Worm (Caenorhabditis elegans): ENCODE measurements around the gene R12B2.3.

The R12B2.3 gene

ce11 chrIII:5761886-5762285 lies 43.5 kb upstream of the R12B2.3 start (continued):
- TF ChIP-seq rec-8 (tag; optimal IDR thresholded peaks at IDR 0.05) (peak in 1 of 2 experiments; percentile 43), snpc-3.4 (tag; optimal IDR thresholded peaks at IDR 0.05) (peak; percentile 64), F39B2.1 (GFP tag; IDR thresholded peaks at IDR 0.05) (no peak), die-1 (tag; optimal IDR thresholded peaks at IDR 0.05) (peak; percentile 58), aptf-3 (GFP tag; IDR thresholded peaks at IDR 0.05) (0 out of 2 replicates have a peak, but pooled peaks have one; percentile 14), F33H1.4 (GFP tag; IDR thresholded peaks at IDR 0.05) (peak; percentile 42), snpc-1.1 (tag; optimal IDR thresholded peaks at IDR 0.05; ENCODE audit: insufficient read depth) (peak; percentile 7), mcd-1 (GFP tag; IDR thresholded peaks at IDR 0.05) (0 out of 2 replicates have a peak, but pooled peaks have one; percentile 22), ama-1 (optimal IDR thresholded peaks at IDR 0.05) (no peak), ama-1 (GFP tag; optimal IDR thresholded peaks at IDR 0.05) (peak in 1 of 2 experiments; percentile 48), let-607 (tag; optimal IDR thresholded peaks at IDR 0.05) (peak in 1 of 2 experiments; percentile 43), chd-7 (tag; optimal IDR thresholded peaks at IDR 0.05) (peak; percentile 71), T07F8.4 (tag; optimal IDR thresholded peaks at IDR 0.05) (peak; percentile 51), Y56A3A.18 (GFP tag; IDR thresholded peaks at IDR 0.05) (0 out of 2 replicates have a peak, but pooled peaks have one; percentile 44), lin-26 (GFP tag; IDR thresholded peaks at IDR 0.05) (peak; percentile 92), tbp1 (GFP tag; optimal IDR thresholded peaks at IDR 0.05) (peak; percentile 90), hmg-1.2 (GFP tag; IDR thresholded peaks at IDR 0.05) (peak; percentile 72), akir-1 (GFP tag; optimal IDR thresholded peaks at IDR 0.05) (no peak), Y67H2A.10 (GFP tag; conservative IDR thresholded peaks at IDR 0.05) (no peak), hrde-1 (tag; optimal IDR thresholded peaks at IDR 0.05; ENCODE audit: borderline replicate concordance) (peak; percentile 21), ztf-18 (tag; optimal IDR thresholded peaks at IDR 0.05) (peak; percentile 70), athp-1 (tag; optimal IDR thresholded peaks at IDR 0.05) (peak; percentile 39), egl-44 (GFP tag; IDR thresholded peaks at IDR 0.05) (no peak; the same call in 1 of the 2 replicates), F23B12.7 (tag; optimal IDR thresholded peaks at IDR 0.05; ENCODE audit: insufficient read depth) (peak; percentile 80)

ce11 chrIII:5763988-5764387 lies 41.4 kb upstream of the R12B2.3 start:
- TF ChIP-seq atf-7 (tag; optimal IDR thresholded peaks at IDR 0.05) (peak; percentile 43), ama-1 (optimal IDR thresholded peaks at IDR 0.05) (no peak), ama-1 (GFP tag; optimal IDR thresholded peaks at IDR 0.05) (peak in 1 of 2 experiments; percentile 13), F57A8.1 (GFP tag; optimal IDR thresholded peaks at IDR 0.05) (no peak), ZK185.1 (tag; optimal IDR thresholded peaks at IDR 0.05; ENCODE audit: poor library complexity, severe bottlenecking) (no peak)

ce11 chrIII:5769726-5770235 lies 35.6 kb upstream of the R12B2.3 start, which contains the start of gene cutl-23:
Gene cutl-23, plus strand, starts transcription at chrIII:5770185.
- TF ChIP-seq athp-1 (tag; optimal IDR thresholded peaks at IDR 0.05) (peak; percentile 61), nhr-90 (tag; optimal IDR thresholded peaks at IDR 0.05) (peak; percentile 73), hsf-1 (GFP tag; IDR thresholded peaks at IDR 0.05) (no peak), him-1 (tag; optimal IDR thresholded peaks at IDR 0.05) (peak; percentile 94), lin-35 (GFP tag; optimal IDR thresholded peaks at IDR 0.05) (peak in 1 of 3 experiments; percentile 31), C17E4.6 (GFP tag; IDR thresholded peaks at IDR 0.05) (no peak), ceh-100 (GFP tag; IDR thresholded peaks at IDR 0.05) (no peak), hmg-20 (GFP tag; IDR thresholded peaks at IDR 0.05) (no peak), nhr-120 (GFP tag; IDR thresholded peaks at IDR 0.05) (no peak), T26A5.8 (tag; optimal IDR thresholded peaks at IDR 0.05) (no peak), Y53F4B.3 (GFP tag; IDR thresholded peaks at IDR 0.05) (no peak), F33H1.4 (GFP tag; IDR thresholded peaks at IDR 0.05) (peak; percentile 28; the same call in 1 of the 2 replicates), lsy-27 (tag; optimal IDR thresholded peaks at IDR 0.05; ENCODE audit: borderline replicate concordance, insufficient read depth) (no peak), mxl-1 (tag; optimal IDR thresholded peaks at IDR 0.05) (peak; percentile 41), F52B5.7 (tag; optimal IDR thresholded peaks at IDR 0.05) (no peak), lag-1 (GFP tag; IDR thresholded peaks at IDR 0.05) (no peak), cebp-2 (GFP tag; IDR thresholded peaks at IDR 0.05) (no peak), nfyb-1 (GFP tag; IDR thresholded peaks at IDR 0.05) (peak; percentile 67), unc-62 (GFP tag; optimal IDR thresholded peaks at IDR 0.05) (no peak), egrh-3 (GFP tag; IDR thresholded peaks at IDR 0.05) (peak; percentile 47; the same call in 1 of the 2 replicates)

All from whole organism, young adult.